Worm (Caenorhabditis elegans) whole organism, L1 larva: ENCODE measurements around the gene men-1.

Experiments
- fkh-10 ChIP-seq: sonication (generic microtip); optimal IDR thresholded peaks from 2 replicates; lab custom pipeline; 2017; ENCODE audit warnings: missing biosample characterization, missing genetic modification reagents, missing genetic modification characterization
- fos-1 ChIP-seq: fragments of 150-350 bp; optimal IDR thresholded peaks from 2 replicates; lab custom pipeline; 2014; ENCODE audit warnings: missing biosample characterization, missing genetic modification characterization
- jun-1 ChIP-seq: fragments of 150-350 bp; optimal IDR thresholded peaks from 2 replicates; lab custom pipeline; 2014; ENCODE audit warnings: missing biosample characterization, missing genetic modification reagents, missing genetic modification characterization
- mdl-1 ChIP-seq, 2 experiments: fragments of 150-350 bp; optimal IDR thresholded peaks; 2 replicates each; lab custom pipeline; 2014 to 2017; ENCODE audit warnings: missing biosample characterization in 2 of 2, missing genetic modification characterization in 2 of 2, inconsistent platforms in 1 of 2
- mef-2 ChIP-seq: fragments of 150-350 bp; optimal IDR thresholded peaks from 2 replicates; lab custom pipeline; 2014; ENCODE audit warnings: missing biosample characterization, missing genetic modification characterization
- nhr-11 ChIP-seq: fragments of 150-350 bp; optimal IDR thresholded peaks from 2 replicates; lab custom pipeline; 2014; ENCODE audit warnings: missing biosample characterization, missing genetic modification characterization
- skn-1 ChIP-seq: fragments of 150-350 bp; optimal IDR thresholded peaks from 2 replicates; lab custom pipeline; 2014; ENCODE audit warnings: missing biosample characterization, missing genetic modification characterization
- ztf-11 ChIP-seq, 2 experiments: sonication (generic microtip); optimal IDR thresholded peaks; 2 replicates each; lab custom pipeline; 2016 to 2017; ENCODE audit warnings: missing genetic modification characterization in 2 of 2, missing biosample characterization in 1 of 2, missing compliant biosample characterization in 1 of 2
- ztf-4 ChIP-seq: fragments of 150-350 bp; optimal IDR thresholded peaks from 2 replicates; lab custom pipeline; 2014; ENCODE audit warnings: missing biosample characterization, missing genetic modification characterization

- TF ChIP-seq mef-2 (no peak), mdl-1 (tag; optimal IDR thresholded peaks at IDR 0.05; lab: Kevin White, UChicago) (no peak), fkh-10 (GFP tag; lab: Kevin White, UChicago) (no peak), jun-1 (tag; lab: Kevin White, UChicago) (no peak), ztf-11 (tag; optimal IDR thresholded peaks at IDR 0.05; lab: Kevin White, UChicago) (no peak), fos-1 (no peak), ztf-4 (tag; lab: Kevin White, UChicago) (no peak), nhr-11 (tag; lab: Kevin White, UChicago) (no peak), skn-1 (tag; lab: Kevin White, UChicago) (no peak)
These were observed 13.3 kb upstream of the men-1 start for ce11 chrII:14247227-14247626.
